Fruit fly (Drosophila melanogaster) whole organism, embryonic: ENCODE measurements around the gene CG42671.

Experiments used
- Asciz ChIP-seq: fragments of 200-800 bp; sonication (Bioruptor generic); optimal IDR thresholded peaks from 2 replicates; lab custom pipeline; 2017; ENCODE audit warnings: missing biosample characterization, mild to moderate bottlenecking, missing genetic modification characterization, missing genetic modification reagents
- B-H2 ChIP-seq: fragments of 200-800 bp; sonication (Bioruptor generic); optimal IDR thresholded peaks from 2 replicates; lab custom pipeline; 2018; ENCODE audit warnings: missing biosample characterization, mild to moderate bottlenecking, missing genetic modification characterization
- CG11247 ChIP-seq: fragments of 200-800 bp; sonication (Bioruptor generic); IDR thresholded peaks from 2 replicates; pipeline ENCODE4 v1.3.6; 2022; ENCODE audit warnings: missing biosample characterization, missing genetic modification characterization
- CG13775 ChIP-seq: fragments of 200-800 bp; sonication (Bioruptor generic); optimal IDR thresholded peaks from 3 replicates; lab custom pipeline; 2017; ENCODE audit warnings: missing biosample characterization, mild to moderate bottlenecking, missing genetic modification characterization
- CG14860 ChIP-seq: fragments of 200-800 bp; sonication (Bioruptor generic); IDR thresholded peaks from 3 replicates; pipeline ENCODE4 v1.3.6; 2022; ENCODE audit warnings: missing biosample characterization, missing genetic modification characterization; ENCODE audit not compliant: partially characterized antibody
- CG15269 ChIP-seq: fragments of 200-800 bp; sonication (Bioruptor generic); optimal IDR thresholded peaks from 2 replicates; lab custom pipeline; 2018; ENCODE audit warnings: missing biosample characterization, mild to moderate bottlenecking, missing genetic modification characterization, moderate library complexity
- CG1603 ChIP-seq: fragments of 200-800 bp; sonication (Bioruptor generic); optimal IDR thresholded peaks from 2 replicates; lab custom pipeline; 2019; ENCODE audit warnings: missing biosample characterization, mild to moderate bottlenecking, missing genetic modification characterization, moderate library complexity
- CG17361 ChIP-seq: fragments of 200-800 bp; sonication (Bioruptor generic); IDR thresholded peaks from 3 replicates; pipeline ENCODE4 v1.3.6; 2022; ENCODE audit warnings: missing biosample characterization, missing genetic modification characterization
- CG2202 ChIP-seq: fragments of 200-800 bp; sonication (Bioruptor generic); optimal IDR thresholded peaks from 2 replicates; lab custom pipeline; 2018; ENCODE audit warnings: missing biosample characterization, mild to moderate bottlenecking, missing genetic modification characterization
- CG31224 ChIP-seq: fragments of 200-800 bp; sonication (Bioruptor generic); IDR thresholded peaks from 2 replicates; pipeline ENCODE4 v1.3.6; 2022; ENCODE audit warnings: missing biosample characterization, missing genetic modification characterization
- CG3847 ChIP-seq: fragments of 200-800 bp; sonication (Bioruptor generic); IDR thresholded peaks from 2 replicates; pipeline ENCODE4 v1.3.6; 2022; ENCODE audit warnings: missing biosample characterization, missing genetic modification characterization
- CG3995 ChIP-seq: fragments of 200-800 bp; sonication (Bioruptor generic); optimal IDR thresholded peaks from 3 replicates; lab custom pipeline; 2016; ENCODE audit warnings: missing biosample characterization, missing genetic modification characterization
- CG4404 ChIP-seq: fragments of 200-800 bp; sonication (Bioruptor generic); IDR thresholded peaks from 2 replicates; pipeline ENCODE4 v1.3.6; 2022; ENCODE audit warnings: missing biosample characterization, missing genetic modification characterization
- CG4820 ChIP-seq: fragments of 200-800 bp; sonication (Bioruptor generic); optimal IDR thresholded peaks from 3 replicates; lab custom pipeline; 2016; ENCODE audit warnings: missing biosample characterization, missing genetic modification characterization
- CG6272 ChIP-seq: fragments of 200-800 bp; sonication (Bioruptor generic); IDR thresholded peaks from 2 replicates; pipeline ENCODE4 v1.3.6; 2022; ENCODE audit warnings: missing biosample characterization, missing genetic modification characterization
- CG6791 ChIP-seq: fragments of 200-800 bp; sonication (Bioruptor generic); IDR thresholded peaks from 3 replicates; pipeline ENCODE4 v1.3.6; 2022; ENCODE audit warnings: missing biosample characterization, missing genetic modification characterization; ENCODE audit not compliant: partially characterized antibody
- CG7556 ChIP-seq: fragments of 200-800 bp; sonication (Bioruptor generic); optimal IDR thresholded peaks from 2 replicates; lab custom pipeline; 2017; ENCODE audit warnings: missing biosample characterization, mild to moderate bottlenecking, missing genetic modification characterization
- CG8290 ChIP-seq, 3 experiments: fragments of 200-800 bp; sonication (Bioruptor generic); optimal IDR thresholded peaks; 2 replicates each; lab custom pipeline; 2016 to 2019; ENCODE audit warnings: missing biosample characterization in 3 of 3, missing genetic modification characterization in 3 of 3, mild to moderate bottlenecking in 2 of 3, moderate library complexity in 1 of 3
- CG8944 ChIP-seq: fragments of 200-800 bp; sonication (Bioruptor generic); optimal IDR thresholded peaks from 3 replicates; lab custom pipeline; 2016; ENCODE audit warnings: missing biosample characterization, missing genetic modification characterization
- CG9817 ChIP-seq: fragments of 200-800 bp; sonication (Bioruptor generic); optimal IDR thresholded peaks from 2 replicates; lab custom pipeline; 2018; ENCODE audit warnings: missing biosample characterization, mild to moderate bottlenecking, missing genetic modification characterization, moderate library complexity
- CHES-1-like ChIP-seq: fragments of 200-800 bp; sonication (Bioruptor generic); optimal IDR thresholded peaks from 2 replicates; lab custom pipeline; 2016; ENCODE audit warnings: missing biosample characterization, missing genetic modification characterization
- Dip2 ChIP-seq: fragments of 200-800 bp; sonication (Bioruptor generic); IDR thresholded peaks from 2 replicates; pipeline ENCODE4 v1.3.6; 2022; ENCODE audit warnings: missing biosample characterization, missing genetic modification characterization
- Drgx ChIP-seq: fragments of 200-800 bp; sonication (Bioruptor generic); IDR thresholded peaks from 2 replicates; pipeline ENCODE4 v1.3.6; 2022; ENCODE audit warnings: missing biosample characterization, missing genetic modification characterization
- ERR ChIP-seq: fragments of 200-800 bp; sonication (Bioruptor generic); optimal IDR thresholded peaks from 2 replicates; lab custom pipeline; 2016; ENCODE audit warnings: missing biosample characterization, missing genetic modification characterization
- Fer3 ChIP-seq: fragments of 200-800 bp; sonication (Bioruptor generic); optimal IDR thresholded peaks from 2 replicates; lab custom pipeline; 2018; ENCODE audit warnings: missing biosample characterization, mild to moderate bottlenecking, missing genetic modification characterization, moderate library complexity
- HHEX ChIP-seq: fragments of 200-800 bp; sonication (Bioruptor generic); optimal IDR thresholded peaks from 3 replicates; lab custom pipeline; 2017; ENCODE audit warnings: missing biosample characterization, mild to moderate bottlenecking, missing genetic modification characterization, missing genetic modification reagents
- Hr51 ChIP-seq, 2 experiments: fragments of 200-800 bp; sonication (Bioruptor generic); optimal IDR thresholded peaks; 2 replicates in 1 of 2; 3 replicates in 1 of 2; lab custom pipeline; 2016 to 2018; ENCODE audit warnings: missing biosample characterization in 2 of 2, missing genetic modification characterization in 2 of 2, mild to moderate bottlenecking in 1 of 2, moderate library complexity in 1 of 2
- MTF-1 ChIP-seq: fragments of 200-800 bp; sonication (Bioruptor generic); optimal IDR thresholded peaks from 2 replicates; lab custom pipeline; 2018; ENCODE audit warnings: missing biosample characterization, mild to moderate bottlenecking, missing genetic modification characterization, borderline replicate concordance
- Max ChIP-seq: fragments of 200-800 bp; sonication (Bioruptor generic); optimal IDR thresholded peaks from 2 replicates; lab custom pipeline; 2016; ENCODE audit warnings: missing biosample characterization, mild to moderate bottlenecking, missing genetic modification characterization
- Nf-YC ChIP-seq: fragments of 200-800 bp; optimal IDR thresholded peaks from 3 replicates; lab custom pipeline; 2019; ENCODE audit warnings: missing biosample characterization, mild to moderate bottlenecking, missing genetic modification characterization, moderate library complexity
- Side ChIP-seq: fragments of 200-800 bp; sonication (Bioruptor generic); optimal IDR thresholded peaks from 2 replicates; lab custom pipeline; 2016; ENCODE audit warnings: missing biosample characterization, missing genetic modification characterization
- Spps ChIP-seq: fragments of 200-800 bp; sonication (Bioruptor generic); optimal IDR thresholded peaks from 2 replicates; lab custom pipeline; 2018; ENCODE audit warnings: missing biosample characterization, mild to moderate bottlenecking, missing genetic modification characterization
- ara ChIP-seq: fragments of 200-800 bp; sonication (Bioruptor generic); IDR thresholded peaks from 2 replicates; pipeline ENCODE4 v1.3.6; 2022; ENCODE audit warnings: missing biosample characterization, missing genetic modification characterization
- bigmax ChIP-seq: fragments of 200-800 bp; sonication (Bioruptor generic); optimal IDR thresholded peaks from 2 replicates; lab custom pipeline; 2018; ENCODE audit warnings: missing biosample characterization, mild to moderate bottlenecking, missing genetic modification characterization
- bowl ChIP-seq: fragments of 200-800 bp; sonication (Bioruptor generic); IDR thresholded peaks from 2 replicates; pipeline ENCODE4 v1.3.6; 2022; ENCODE audit warnings: missing biosample characterization, missing genetic modification characterization
- exex ChIP-seq: fragments of 200-800 bp; sonication (Bioruptor generic); optimal IDR thresholded peaks from 4 replicates; lab custom pipeline; 2018; ENCODE audit warnings: missing biosample characterization, mild to moderate bottlenecking, missing genetic modification characterization, moderate library complexity
- fru ChIP-seq: fragments of >200 bp; optimal IDR thresholded peaks from 2 replicates; lab custom pipeline; 2017
- gcm ChIP-seq: fragments of 200-800 bp; sonication (Bioruptor generic); optimal IDR thresholded peaks from 2 replicates; lab custom pipeline; 2019; ENCODE audit warnings: missing biosample characterization, mild to moderate bottlenecking, missing genetic modification characterization, moderate library complexity
- grn ChIP-seq: fragments of 200-800 bp; sonication (Bioruptor generic); optimal IDR thresholded peaks from 3 replicates; lab custom pipeline; 2017; ENCODE audit warnings: missing biosample characterization, missing genetic modification characterization
- hb ChIP-seq: fragments of 200-800 bp; sonication (Bioruptor generic); IDR thresholded peaks from 3 replicates; pipeline ENCODE4 v1.3.6; 2022; ENCODE audit warnings: missing biosample characterization, missing genetic modification characterization; ENCODE audit not compliant: partially characterized antibody
- jumu ChIP-seq: fragments of 200-800 bp; sonication (Bioruptor generic); optimal IDR thresholded peaks from 3 replicates; lab custom pipeline; 2016; ENCODE audit warnings: missing biosample characterization, missing genetic modification characterization
- lab ChIP-seq: fragments of 200-800 bp; sonication (Bioruptor generic); optimal IDR thresholded peaks from 3 replicates; lab custom pipeline; 2017; ENCODE audit warnings: missing biosample characterization, missing genetic modification characterization, mild to moderate bottlenecking, moderate library complexity, missing genetic modification reagents
- oc ChIP-seq: fragments of 200-800 bp; sonication (Bioruptor generic); optimal IDR thresholded peaks from 2 replicates; lab custom pipeline; 2018; ENCODE audit warnings: missing biosample characterization, mild to moderate bottlenecking, missing genetic modification characterization, moderate library complexity
- pho ChIP-seq: fragments of 200-800 bp; sonication (Bioruptor generic); optimal IDR thresholded peaks from 2 replicates; lab custom pipeline; 2016; ENCODE audit warnings: missing biosample characterization, missing genetic modification characterization
- sens ChIP-seq: fragments of 200-800 bp; sonication (Bioruptor generic); peaks from one replicate; lab custom pipeline; 2016; ENCODE audit warnings: missing biosample characterization, missing genetic modification characterization
- sima ChIP-seq: fragments of 200-800 bp; sonication (Bioruptor generic); optimal IDR thresholded peaks from 2 replicates; lab custom pipeline; 2016; ENCODE audit warnings: missing biosample characterization, missing genetic modification characterization
- slbo ChIP-seq: fragments of 200-800 bp; sonication (Bioruptor generic); IDR thresholded peaks from 2 replicates; pipeline ENCODE4 v1.3.6; 2022; ENCODE audit warnings: missing biosample characterization, missing genetic modification characterization
- sqz ChIP-seq: fragments of 200-800 bp; sonication (Bioruptor generic); optimal IDR thresholded peaks from 3 replicates; lab custom pipeline; 2018; ENCODE audit warnings: missing biosample characterization, mild to moderate bottlenecking, missing genetic modification characterization
- ssp ChIP-seq: fragments of 200-800 bp; sonication (Bioruptor generic); IDR thresholded peaks from 2 replicates; pipeline ENCODE4 v1.3.6; 2022; ENCODE audit warnings: missing biosample characterization, missing genetic modification characterization
- tna ChIP-seq: fragments of 200-800 bp; sonication (Bioruptor generic); IDR thresholded peaks from 2 replicates; pipeline ENCODE4 v1.3.6; 2022; ENCODE audit warnings: missing biosample characterization, missing genetic modification characterization; ENCODE audit not compliant: partially characterized antibody
- toy ChIP-seq: fragments of 200-800 bp; sonication (Bioruptor generic); IDR thresholded peaks from 2 replicates; pipeline ENCODE4 v1.3.6; 2022; ENCODE audit warnings: missing biosample characterization, missing genetic modification characterization

CG42671 gene

DNA sequence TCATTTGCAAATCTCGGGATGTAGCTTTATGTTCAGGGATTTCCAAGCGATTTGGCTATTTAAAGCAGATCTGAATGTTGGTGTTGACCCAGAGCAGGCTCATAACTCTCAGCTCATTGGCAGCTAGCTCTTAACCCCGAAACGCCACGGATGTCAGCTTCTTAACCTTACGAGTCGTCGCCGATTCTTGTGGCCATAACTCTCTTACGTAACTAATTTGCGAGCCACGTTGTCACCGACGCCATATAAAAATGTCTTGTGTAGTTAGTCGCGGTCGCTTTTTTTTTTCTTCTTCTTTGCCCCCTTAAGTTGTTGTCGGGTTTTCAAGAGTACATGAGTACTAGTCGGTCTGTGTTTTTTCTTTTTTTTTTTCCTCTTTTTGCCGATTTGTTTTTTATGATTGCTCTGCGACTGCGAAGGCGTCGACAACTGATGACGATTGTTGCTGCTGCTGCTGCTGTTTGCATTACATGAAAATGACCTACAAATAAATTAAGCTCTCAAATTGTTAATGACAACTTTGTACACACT, 59.9 kb downstream of the CG42671 start (continued):
- TF ChIP-seq sima (GFP tag; lab: Kevin White, UChicago) (no peak), CG17361 (GFP tag; lab: Robert Waterston, UW) (no peak), B-H2 (no peak), tna (GFP tag; lab: Robert Waterston, UW) (no peak), CG9817 (tag; lab: Kevin White, UChicago) (no peak), grn (GFP tag; lab: Kevin White, UChicago) (no peak), CG8290 (GFP tag; optimal IDR thresholded peaks at IDR 0.05; lab: Kevin White, UChicago) (no peak), CG8290 (tag; optimal IDR thresholded peaks at IDR 0.05; lab: Kevin White, UChicago) (no peak), Asciz (GFP tag; lab: Kevin White, UChicago) (no peak), CG3847 (GFP tag; lab: Robert Waterston, UW) (no peak), jumu (GFP tag; lab: Kevin White, UChicago) (no peak), Max (GFP tag; lab: Kevin White, UChicago) (no peak), oc (tag; lab: Kevin White, UChicago) (no peak), lab (GFP tag; lab: Kevin White, UChicago) (peak; percentile 3), CG4820 (GFP tag; lab: Kevin White, UChicago) (no peak), CG3995 (no peak), gcm (GFP tag; lab: Kevin White, UChicago) (no peak), ara (GFP tag; lab: Robert Waterston, UW) (no peak), CG6272 (GFP tag; lab: Robert Waterston, UW) (no peak), Drgx (GFP tag; lab: Robert Waterston, UW) (peak; percentile 55; the same call in 1 of the 2 replicates), bowl (GFP tag; lab: Robert Waterston, UW) (no peak), CHES-1-like (no peak), ssp (GFP tag; lab: Robert Waterston, UW) (no peak), MTF-1 (GFP tag; lab: Kevin White, UChicago) (no peak), fru (lab: Kevin White, UChicago) (no peak), ERR (GFP tag; lab: Kevin White, UChicago) (no peak), CG2202 (tag; lab: Kevin White, UChicago) (no peak), CG13775 (GFP tag; lab: Kevin White, UChicago) (no peak), CG11247 (GFP tag; lab: Robert Waterston, UW) (0 out of 2 replicates have a peak, but pooled peaks have one; percentile 8), Spps (tag; lab: Kevin White, UChicago) (no peak), Nf-YC (tag; lab: Kevin White, UChicago) (no peak), CG7556 (no peak), CG31224 (GFP tag; lab: Robert Waterston, UW) (no peak), slbo (no peak), exex (peak; percentile 9), bigmax (no peak), Hr51 (GFP tag; optimal IDR thresholded peaks at IDR 0.05; lab: Kevin White, UChicago) (no peak), sens (no peak), CG14860 (GFP tag; lab: Robert Waterston, UW) (no peak), CG8944 (GFP tag; lab: Kevin White, UChicago) (no peak), HHEX (GFP tag; lab: Kevin White, UChicago) (no peak), CG4404 (GFP tag; lab: Robert Waterston, UW) (no peak), Fer3 (no peak), sqz (GFP tag; lab: Kevin White, UChicago) (no peak), hb (no peak), CG6791 (GFP tag; lab: Robert Waterston, UW) (no peak), CG1603 (no peak), Side (GFP tag; lab: Kevin White, UChicago) (no peak), toy (GFP tag; lab: Robert Waterston, UW) (no peak), Dip2 (GFP tag; lab: Robert Waterston, UW) (no peak), CG15269 (tag; lab: Kevin White, UChicago) (no peak), pho (no peak)
